Fruit fly (Drosophila melanogaster): ENCODE results near the gene PDCD-5.

DNA sequence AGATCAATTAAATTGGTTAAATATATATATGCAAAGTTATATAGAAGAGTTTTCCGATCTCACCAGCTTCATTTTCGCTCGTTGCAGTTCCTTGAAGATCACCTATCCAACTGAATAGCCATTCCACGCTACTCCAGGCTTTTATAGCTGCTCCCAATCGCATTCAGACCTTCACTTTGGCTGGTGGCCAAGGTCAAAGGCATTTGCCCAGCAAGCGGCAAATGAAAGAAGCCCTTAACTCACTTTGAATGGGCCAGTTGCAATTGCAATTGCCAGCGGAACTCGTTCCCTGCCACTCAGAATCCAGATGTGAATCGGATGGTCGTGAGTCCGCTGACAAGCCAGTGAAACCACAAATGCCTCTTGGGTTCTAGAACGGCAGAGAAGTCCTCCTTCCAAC is 29.7 kb upstream of the PDCD-5 start, which contains the start of gene CG34247:
- TF ChIP-seq Sox14 (GFP tag; optimal IDR thresholded peaks at IDR 0.05), result no peak
- TF ChIP-seq Hr38 (GFP tag; optimal IDR thresholded peaks at IDR 0.05), result no peak
- no peak for TF ChIP-seq Hr39 (GFP tag; optimal IDR thresholded peaks at IDR 0.05)
- no peak for TF ChIP-seq Gug (GFP tag; IDR thresholded peaks at IDR 0.05)
- TF ChIP-seq OdsH (GFP tag; optimal IDR thresholded peaks at IDR 0.05), result no peak
- no peak for TF ChIP-seq Blimp-1 (GFP tag; optimal IDR thresholded peaks at IDR 0.05)
- no peak for TF ChIP-seq CG11762 (GFP tag; optimal IDR thresholded peaks at IDR 0.05; ENCODE audit: insufficient read depth)
- TF ChIP-seq Hr4 (GFP tag; optimal IDR thresholded peaks at IDR 0.05), result no peak

All from whole organism, prepupa.